Worm (Caenorhabditis elegans): Measurements from ENCODE around the gene unc-8.
A peak's percentile ranks its signal among the peaks of the same experiment; 100 is the strongest.

DNA sequence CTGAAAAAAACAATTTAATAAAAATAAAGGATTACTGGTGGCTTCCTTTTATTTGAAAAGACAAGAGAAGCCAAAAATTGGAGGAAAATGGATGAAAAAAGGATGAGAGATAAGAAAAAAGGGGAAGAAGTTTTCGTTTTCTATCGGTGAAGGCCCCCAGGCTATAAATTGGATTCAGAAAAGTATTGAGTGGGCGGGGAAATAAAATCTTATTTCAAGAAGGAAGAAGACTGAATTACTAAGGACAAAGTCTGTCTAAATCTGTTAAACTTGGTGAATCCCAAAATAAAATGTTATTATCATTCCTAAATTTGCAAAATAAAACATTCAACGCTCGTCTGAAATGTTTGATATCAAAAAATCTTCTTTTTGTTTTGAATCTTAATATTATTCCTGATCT lies 25.1 kb downstream of the unc-8 start:
- TF ChIP-seq lin-13 (GFP tag; optimal IDR thresholded peaks at IDR 0.05) (no peak), nhr-11 (tag; optimal IDR thresholded peaks at IDR 0.05) (no peak), aha-1 (tag; optimal IDR thresholded peaks at IDR 0.05) (no peak), pag-3 (tag; optimal IDR thresholded peaks at IDR 0.05; ENCODE audit: borderline replicate concordance, insufficient read depth) (no peak), Y116A8C.19 (tag; optimal IDR thresholded peaks at IDR 0.05; ENCODE audit: borderline replicate concordance) (no peak), alr-1 (tag; optimal IDR thresholded peaks at IDR 0.05; ENCODE audit: borderline replicate concordance) (no peak), lin-15B (tag; optimal IDR thresholded peaks at IDR 0.05) (no peak), efl-1 (optimal IDR thresholded peaks at IDR 0.05) (no peak), efl-1 (GFP tag; optimal IDR thresholded peaks at IDR 0.05 in 1 of 2) (peak in 1 of 2 experiments; percentile 60), ama-1 (optimal IDR thresholded peaks at IDR 0.05) (no peak), mdl-1 (tag; optimal IDR thresholded peaks at IDR 0.05) (no peak)

Measured in whole organism, L1 larva.